Fruit fly (Drosophila melanogaster) whole organism, embryonic: ENCODE measurements around the gene CG13062.

ENCODE experiments used
- Atf6 ChIP-seq: fragments of 200-800 bp; sonication (Bioruptor generic); IDR thresholded peaks from 2 replicates; pipeline ENCODE4 v1.3.6; 2022; ENCODE audit warnings: missing biosample characterization, missing genetic modification characterization
- CG10366 ChIP-seq: fragments of 200-800 bp; sonication (Bioruptor generic); IDR thresholded peaks from 2 replicates; pipeline ENCODE4 v1.3.6; 2022; ENCODE audit warnings: missing biosample characterization, missing genetic modification characterization
- CG10654 ChIP-seq: fragments of 200-800 bp; sonication (Bioruptor generic); optimal IDR thresholded peaks from 2 replicates; lab custom pipeline; 2016; ENCODE audit warnings: missing biosample characterization, missing genetic modification characterization
- CG12071 ChIP-seq: fragments of 200-800 bp; sonication (Bioruptor generic); optimal IDR thresholded peaks from 3 replicates; lab custom pipeline; 2018; ENCODE audit warnings: missing biosample characterization, mild to moderate bottlenecking, missing genetic modification characterization
- CG12104 ChIP-seq: fragments of 200-800 bp; sonication (Bioruptor generic); optimal IDR thresholded peaks from 3 replicates; lab custom pipeline; 2016; ENCODE audit warnings: missing biosample characterization, missing genetic modification characterization
- CG12219 ChIP-seq: fragments of 200-800 bp; sonication (Bioruptor generic); optimal IDR thresholded peaks from 3 replicates; lab custom pipeline; 2018; ENCODE audit warnings: missing biosample characterization, mild to moderate bottlenecking, missing genetic modification characterization
- CG12942 ChIP-seq: fragments of 200-800 bp; sonication (Bioruptor generic); optimal IDR thresholded peaks from 3 replicates; lab custom pipeline; 2016; ENCODE audit warnings: missing biosample characterization, missing genetic modification characterization
- CG13424 ChIP-seq: fragments of 200-800 bp; sonication (Bioruptor generic); optimal IDR thresholded peaks from 2 replicates; lab custom pipeline; 2019; ENCODE audit warnings: missing biosample characterization, mild to moderate bottlenecking, missing genetic modification characterization, moderate library complexity
- CG14441 ChIP-seq: fragments of 200-800 bp; sonication (Bioruptor generic); IDR thresholded peaks from 2 replicates; pipeline ENCODE4 v1.3.6; 2022; ENCODE audit warnings: missing biosample characterization, missing genetic modification characterization
- CG15514 ChIP-seq: fragments of 200-800 bp; sonication (Bioruptor generic); optimal IDR thresholded peaks from 3 replicates; lab custom pipeline; 2017; ENCODE audit warnings: missing biosample characterization, missing genetic modification characterization, mild to moderate bottlenecking, moderate library complexity, missing genetic modification reagents
- CG1832 ChIP-seq: fragments of 200-800 bp; sonication (Bioruptor generic); optimal IDR thresholded peaks from 2 replicates; lab custom pipeline; 2017; ENCODE audit warnings: missing biosample characterization, mild to moderate bottlenecking, missing genetic modification characterization, inconsistent platforms
- CG2678 ChIP-seq: fragments of 200-800 bp; sonication (Bioruptor generic); optimal IDR thresholded peaks from 3 replicates; lab custom pipeline; 2019; ENCODE audit warnings: missing biosample characterization, mild to moderate bottlenecking, missing genetic modification characterization, moderate library complexity
- CG31441 ChIP-seq: fragments of 200-800 bp; sonication (Bioruptor generic); IDR thresholded peaks from 2 replicates; pipeline ENCODE4 v1.3.6; 2022; ENCODE audit warnings: missing biosample characterization, missing genetic modification characterization
- CG3995 ChIP-seq: fragments of 200-800 bp; sonication (Bioruptor generic); optimal IDR thresholded peaks from 3 replicates; lab custom pipeline; 2016; ENCODE audit warnings: missing biosample characterization, missing genetic modification characterization
- CG4730 ChIP-seq: fragments of 200-800 bp; sonication (Bioruptor generic); IDR thresholded peaks from 2 replicates; pipeline ENCODE4 v1.3.6; 2022; ENCODE audit warnings: missing biosample characterization, missing genetic modification characterization
- CG5180 ChIP-seq: fragments of 200-800 bp; sonication (Bioruptor generic); optimal IDR thresholded peaks from 3 replicates; lab custom pipeline; 2017; ENCODE audit warnings: missing biosample characterization, missing genetic modification characterization, mild to moderate bottlenecking, moderate library complexity, missing genetic modification reagents
- CG6254 ChIP-seq: fragments of 200-800 bp; sonication (Bioruptor generic); optimal IDR thresholded peaks from 3 replicates; lab custom pipeline; 2017; ENCODE audit warnings: mild to moderate bottlenecking, missing biosample characterization, missing genetic modification reagents, missing genetic modification characterization
- CG8089 ChIP-seq: fragments of 200-800 bp; sonication (Bioruptor generic); optimal IDR thresholded peaks from 3 replicates; lab custom pipeline; 2016; ENCODE audit warnings: missing biosample characterization, missing genetic modification characterization
- CG9932 ChIP-seq: fragments of 200-800 bp; sonication (Bioruptor generic); IDR thresholded peaks from 2 replicates; pipeline ENCODE4 v1.3.6; 2022; ENCODE audit warnings: missing biosample characterization, missing genetic modification characterization
- CHES-1-like ChIP-seq: fragments of 200-800 bp; sonication (Bioruptor generic); optimal IDR thresholded peaks from 2 replicates; lab custom pipeline; 2016; ENCODE audit warnings: missing biosample characterization, missing genetic modification characterization
- Camta ChIP-seq: fragments of 200-800 bp; sonication (Bioruptor generic); optimal IDR thresholded peaks from 2 replicates; lab custom pipeline; 2016; ENCODE audit warnings: missing biosample characterization, missing genetic modification characterization
- Eip74EF ChIP-seq, 2 experiments: fragments of 200-800 bp in 1 of 2; fragments of >200 bp in 1 of 2; sonication (Bioruptor generic) in 1 of 2; optimal IDR thresholded peaks; 2 replicates each; lab custom pipeline; 2017 to 2019; ENCODE audit warnings: missing biosample characterization in 2 of 2, missing genetic modification characterization in 2 of 2, mild to moderate bottlenecking in 1 of 2, moderate library complexity in 1 of 2
- Ets65A ChIP-seq: fragments of 200-800 bp; sonication (Bioruptor generic); peaks from one replicate; lab custom pipeline; 2016; ENCODE audit warnings: missing biosample characterization, missing genetic modification characterization
- Ets97D ChIP-seq: fragments of 200-800 bp; sonication (Bioruptor generic); optimal IDR thresholded peaks from 3 replicates; lab custom pipeline; 2016; ENCODE audit warnings: missing biosample characterization, missing genetic modification characterization
- Gug ChIP-seq: fragments of 200-800 bp; sonication (Bioruptor generic); IDR thresholded peaks from 4 replicates; pipeline ENCODE4 v1.3.6; 2022; ENCODE audit warnings: missing biosample characterization, missing genetic modification characterization
- Hr39 ChIP-seq: fragments of >200 bp; optimal IDR thresholded peaks from 2 replicates; lab custom pipeline; 2017
- Hr51 ChIP-seq, 2 experiments: fragments of 200-800 bp; sonication (Bioruptor generic); optimal IDR thresholded peaks; 2 replicates in 1 of 2; 3 replicates in 1 of 2; lab custom pipeline; 2016 to 2018; ENCODE audit warnings: missing biosample characterization in 2 of 2, missing genetic modification characterization in 2 of 2, mild to moderate bottlenecking in 1 of 2, moderate library complexity in 1 of 2
- Hsf ChIP-seq: fragments of 200-800 bp; sonication (Bioruptor generic); optimal IDR thresholded peaks from 3 replicates; lab custom pipeline; 2016; ENCODE audit warnings: missing biosample characterization, missing genetic modification characterization
- Lim3 ChIP-seq: fragments of 200-800 bp; sonication (Bioruptor generic); IDR thresholded peaks from 2 replicates; pipeline ENCODE4 v1.3.6; 2022; ENCODE audit warnings: missing biosample characterization, missing genetic modification characterization
- MBD-R2 ChIP-seq: fragments of 200-800 bp; sonication (Bioruptor generic); IDR thresholded peaks from 2 replicates; pipeline ENCODE4 v1.3.6; 2022; ENCODE audit warnings: missing biosample characterization, missing genetic modification characterization
- Max ChIP-seq: fragments of 200-800 bp; sonication (Bioruptor generic); optimal IDR thresholded peaks from 2 replicates; lab custom pipeline; 2016; ENCODE audit warnings: missing biosample characterization, mild to moderate bottlenecking, missing genetic modification characterization
- PHDP ChIP-seq: fragments of 200-800 bp; sonication (Bioruptor generic); optimal IDR thresholded peaks from 3 replicates; lab custom pipeline; 2018; ENCODE audit warnings: missing biosample characterization, mild to moderate bottlenecking, missing genetic modification characterization, moderate library complexity
- Sox100B ChIP-seq: fragments of 200-800 bp; sonication (Bioruptor generic); optimal IDR thresholded peaks from 3 replicates; lab custom pipeline; 2018; ENCODE audit warnings: missing biosample characterization, mild to moderate bottlenecking, missing genetic modification characterization
- Sry-δ ChIP-seq: fragments of 200-800 bp; sonication (Bioruptor generic); optimal IDR thresholded peaks from 2 replicates; lab custom pipeline; 2016; ENCODE audit warnings: missing biosample characterization, missing genetic modification characterization
- Trl ChIP-seq, 3 experiments: fragments of >200 bp in 2 of 3; fragments of 200-800 bp in 1 of 3; sonication (Bioruptor generic) in 1 of 3; optimal IDR thresholded peaks; 2 replicates in 1 of 3; 3 replicates in 2 of 3; lab custom pipeline; 2016 to 2017; ENCODE audit warnings: missing biosample characterization in 1 of 3, missing genetic modification characterization in 1 of 3
- amos ChIP-seq: fragments of 200-800 bp; sonication (Bioruptor generic); IDR thresholded peaks from 2 replicates; pipeline ENCODE4 v1.3.6; 2022; ENCODE audit warnings: missing biosample characterization, missing genetic modification characterization; ENCODE audit not compliant: partially characterized antibody
- ci ChIP-seq: fragments of 200-800 bp; sonication (Bioruptor generic); IDR thresholded peaks from 3 replicates; pipeline ENCODE4 v1.3.6; 2022; ENCODE audit warnings: missing biosample characterization, missing genetic modification characterization
- croc ChIP-seq: fragments of 200-800 bp; sonication (Bioruptor generic); conservative IDR thresholded peaks from 3 replicates; pipeline ENCODE4 v1.3.6; 2022; ENCODE audit warnings: missing biosample characterization, missing genetic modification characterization
- dimm ChIP-seq: fragments of 200-800 bp; sonication (Bioruptor generic); IDR thresholded peaks from 2 replicates; pipeline ENCODE4 v1.3.6; 2022; ENCODE audit warnings: missing biosample characterization, missing genetic modification characterization
- dm ChIP-seq: fragments of 200-800 bp; sonication (Bioruptor generic); optimal IDR thresholded peaks from 3 replicates; lab custom pipeline; 2016; ENCODE audit warnings: missing biosample characterization, missing genetic modification characterization
- dmrt99B ChIP-seq: fragments of 200-800 bp; sonication (Bioruptor generic); optimal IDR thresholded peaks from 2 replicates; lab custom pipeline; 2018; ENCODE audit warnings: missing biosample characterization, mild to moderate bottlenecking, missing genetic modification characterization, moderate library complexity
- h ChIP-seq: fragments of >200 bp; optimal IDR thresholded peaks from 2 replicates; lab custom pipeline; 2017
- knrl ChIP-seq: fragments of 200-800 bp; sonication (Bioruptor generic); IDR thresholded peaks from 3 replicates; pipeline ENCODE4 v1.3.6; 2022; ENCODE audit warnings: missing biosample characterization, missing genetic modification characterization; ENCODE audit not compliant: partially characterized antibody
- tap ChIP-seq: fragments of 200-800 bp; optimal IDR thresholded peaks from 3 replicates; lab custom pipeline; 2019; ENCODE audit warnings: missing biosample characterization, mild to moderate bottlenecking, missing genetic modification characterization, moderate library complexity
- tin ChIP-seq: fragments of 200-800 bp; sonication (Bioruptor generic); optimal IDR thresholded peaks from 3 replicates; lab custom pipeline; 2016; ENCODE audit warnings: missing biosample characterization, missing genetic modification characterization
- tio ChIP-seq: fragments of 200-800 bp; sonication (Bioruptor generic); optimal IDR thresholded peaks from 2 replicates; lab custom pipeline; 2017; ENCODE audit warnings: missing biosample characterization, missing genetic modification characterization, inconsistent platforms

The CG13062 gene

DNA sequence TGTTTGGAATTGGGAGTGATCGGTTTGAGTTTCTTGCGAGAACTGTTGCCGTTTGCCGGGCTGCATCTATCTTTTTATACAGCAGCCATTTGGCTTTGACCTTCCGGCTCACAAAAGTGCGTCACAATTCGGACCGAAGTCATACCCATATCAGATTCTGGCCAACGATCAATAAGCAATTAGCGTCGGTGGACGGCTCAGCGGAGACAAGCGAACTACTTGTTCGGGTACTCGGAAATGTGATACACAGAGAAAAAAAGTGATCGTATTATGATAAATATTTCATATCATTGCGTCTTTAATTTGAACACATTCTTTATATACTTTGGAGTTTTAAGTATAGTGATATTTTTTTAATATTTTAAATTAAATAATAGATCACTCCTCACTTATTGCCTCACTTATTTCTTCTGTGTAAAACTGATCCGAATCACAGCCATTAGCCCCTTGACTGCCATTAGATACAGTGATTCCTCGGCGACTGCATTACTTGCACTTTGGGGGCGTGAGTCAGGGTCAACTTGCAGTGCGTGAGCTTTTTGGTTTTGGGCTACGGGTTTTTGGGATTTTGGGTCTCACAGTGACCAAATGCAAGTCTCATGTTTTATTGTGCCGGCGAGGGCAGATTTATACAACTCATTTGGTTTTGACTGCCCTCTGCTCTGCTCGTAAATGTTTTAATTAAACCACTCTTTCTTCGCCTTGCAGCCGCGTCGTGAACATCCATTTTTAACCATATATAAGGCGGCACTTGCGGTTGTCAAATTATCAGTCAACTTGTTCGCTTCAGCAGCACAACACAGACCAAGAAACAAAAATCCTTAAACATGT, 8.1 kb upstream of the CG13062 start, which contains the start of the genes CG13043 and CG13063 (continued):
- no peak for TF ChIP-seq CG12104 (GFP tag; lab: Kevin White, UChicago)
- peak in 1 of 2 experiments; percentile 5 for TF ChIP-seq Eip74EF (GFP tag; optimal IDR thresholded peaks at IDR 0.05; lab: Kevin White, UChicago)
- peak; percentile 2 for TF ChIP-seq dmrt99B
- TF ChIP-seq dm (GFP tag; lab: Kevin White, UChicago): no peak
- no peak for TF ChIP-seq Ets65A (GFP tag; lab: Kevin White, UChicago)
- TF ChIP-seq CG5180: no peak
- TF ChIP-seq CHES-1-like (GFP tag; lab: Kevin White, UChicago): no peak
- no peak for TF ChIP-seq tin (GFP tag; lab: Kevin White, UChicago)
- TF ChIP-seq CG12071 (GFP tag; lab: Kevin White, UChicago): no peak
- TF ChIP-seq Atf6 (GFP tag; lab: Robert Waterston, UW): peak; percentile 15; the same call in 1 of the 2 replicates
- TF ChIP-seq CG6254 (GFP tag; lab: Kevin White, UChicago): no peak
- peak in 1 of 2 experiments; percentile 37 for TF ChIP-seq Hr51 (GFP tag; optimal IDR thresholded peaks at IDR 0.05; lab: Kevin White, UChicago)
- peak; percentile 32 for TF ChIP-seq Sox100B (GFP tag; lab: Kevin White, UChicago)
- TF ChIP-seq ci (GFP tag; lab: Robert Waterston, UW): 0 out of 3 replicates have a peak, but pooled peaks have one; percentile 32
- no peak for TF ChIP-seq Trl (optimal IDR thresholded peaks at IDR 0.05; lab: Kevin White, UChicago)
- no peak for TF ChIP-seq Trl (GFP tag; optimal IDR thresholded peaks at IDR 0.05; lab: Kevin White, UChicago)
- TF ChIP-seq CG14441 (GFP tag; lab: Robert Waterston, UW): 0 out of 2 replicates have a peak, but pooled peaks have one; percentile 27
- peak; percentile 22 for TF ChIP-seq tap (tag; lab: Kevin White, UChicago)
- no peak for TF ChIP-seq dimm (GFP tag; lab: Robert Waterston, UW)
- TF ChIP-seq CG9932: no peak
- TF ChIP-seq CG2678: peak; percentile 42
- TF ChIP-seq Camta: no peak
- 0 out of 2 replicates have a peak, but pooled peaks have one; percentile 23 for TF ChIP-seq CG31441 (GFP tag; lab: Robert Waterston, UW)
- no peak for TF ChIP-seq amos (GFP tag; lab: Robert Waterston, UW)
- no peak for TF ChIP-seq Max (GFP tag; lab: Kevin White, UChicago)
- TF ChIP-seq PHDP (tag; lab: Kevin White, UChicago): peak; percentile 3
- peak; percentile 34 for TF ChIP-seq CG13424 (tag; lab: Kevin White, UChicago)

DNA sequence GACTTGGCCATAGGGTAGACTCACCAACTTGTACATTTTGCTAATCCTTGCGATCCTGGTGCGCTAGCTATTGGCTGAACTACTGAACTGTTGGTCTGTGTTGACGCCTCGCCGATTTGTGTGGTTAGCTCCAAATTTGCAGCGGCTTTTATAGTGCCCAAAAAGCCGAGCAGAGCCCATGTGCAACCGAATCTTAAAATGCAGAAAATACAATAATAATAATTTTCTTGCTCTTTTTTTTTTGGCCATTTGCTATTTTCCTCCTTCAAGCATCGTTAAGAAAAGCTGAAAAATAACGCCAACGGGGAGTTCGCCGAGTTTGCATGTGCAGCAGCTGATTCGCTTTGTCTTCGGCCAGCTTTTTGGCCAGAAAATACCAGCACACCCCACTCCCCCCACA, 5.7 kb upstream of the CG13062 start, which contains the start of gene CG13042:
TSS of gene CG13042 (minus strand) at position 101 of the 400 bp plus-strand sequence.
- no peak for TF ChIP-seq croc (GFP tag; lab: Robert Waterston, UW)
- TF ChIP-seq Gug (GFP tag; lab: Robert Waterston, UW): 0 out of 4 replicates have a peak, but pooled peaks have one; percentile 2
- TF ChIP-seq, all 482 proteins: peak for 1

DNA sequence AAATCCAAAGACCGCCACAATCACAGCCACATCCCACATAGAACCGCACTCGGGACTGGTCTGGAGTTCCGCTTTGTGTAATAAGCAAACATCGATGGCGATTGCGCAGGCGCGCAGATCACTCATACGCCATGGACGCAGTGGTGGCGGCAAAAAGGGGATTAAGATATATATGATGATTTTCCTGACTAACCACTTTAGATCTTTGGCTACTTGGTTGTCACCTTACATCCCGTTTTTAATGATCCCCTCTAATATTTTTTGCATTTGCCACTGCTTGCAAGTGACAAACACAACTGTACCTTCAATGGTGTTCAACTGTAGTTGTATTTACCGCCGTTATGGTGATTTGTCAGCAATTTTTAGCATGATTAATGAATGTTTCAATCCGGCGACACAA, 4.1 kb upstream of the CG13062 start:
- no peak for TF ChIP-seq Hsf
- no peak for TF ChIP-seq knrl
- no peak for TF ChIP-seq CG3995
- 0 out of 2 replicates have a peak, but pooled peaks have one; percentile 13 for TF ChIP-seq CG10366 (GFP tag; lab: Robert Waterston, UW)
- TF ChIP-seq h (lab: Kevin White, UChicago): no peak
- no peak for TF ChIP-seq Sox100B (GFP tag; lab: Kevin White, UChicago)
- no peak for TF ChIP-seq CG4730 (GFP tag; lab: Robert Waterston, UW)
- no peak for TF ChIP-seq Ets97D (GFP tag; lab: Kevin White, UChicago)
- TF ChIP-seq CG10654 (GFP tag; lab: Kevin White, UChicago): no peak
- no peak for TF ChIP-seq CG8089 (GFP tag; lab: Kevin White, UChicago)
- no peak for TF ChIP-seq tio (GFP tag; lab: Kevin White, UChicago)
- TF ChIP-seq CG1832 (GFP tag; lab: Kevin White, UChicago): no peak
- TF ChIP-seq Lim3 (GFP tag; lab: Robert Waterston, UW): no peak
- TF ChIP-seq Sry-δ (GFP tag; lab: Kevin White, UChicago): no peak
- no peak for TF ChIP-seq dimm (GFP tag; lab: Robert Waterston, UW)
- no peak for TF ChIP-seq CG12942 (GFP tag; lab: Kevin White, UChicago)
- TF ChIP-seq CG12219 (GFP tag; lab: Kevin White, UChicago): no peak
- TF ChIP-seq CG15514 (GFP tag; lab: Kevin White, UChicago): peak; percentile 23
- no peak for TF ChIP-seq Hr39
- no peak for TF ChIP-seq MBD-R2 (GFP tag; lab: Robert Waterston, UW)
